Fruit fly (Drosophila melanogaster): ENCODE measurements around the gene PolH.

dm6 chr3L:21979789-21980188, 38.2 kb upstream of the PolH start:
- TF ChIP-seq bab1 (GFP tag; optimal IDR thresholded peaks at IDR 0.05) (no peak), Hr96 (GFP tag; optimal IDR thresholded peaks at IDR 0.05) (no peak), tj (GFP tag; optimal IDR thresholded peaks at IDR 0.05) (no peak), CG12768 (GFP tag; optimal IDR thresholded peaks at IDR 0.05) (no peak), Crg-1 (GFP tag; optimal IDR thresholded peaks at IDR 0.05) (no peak), CG1620 (GFP tag; optimal IDR thresholded peaks at IDR 0.05) (no peak), CG5204 (GFP tag; optimal IDR thresholded peaks at IDR 0.05) (no peak), kay (GFP tag; ENCODE audit: borderline replicate concordance) (no peak), CG11617 (GFP tag; optimal IDR thresholded peaks at IDR 0.05) (no peak), pad (GFP tag; optimal IDR thresholded peaks at IDR 0.05) (no peak), cic (GFP tag; optimal IDR thresholded peaks at IDR 0.05) (no peak), CG33017 (tag; optimal IDR thresholded peaks at IDR 0.05) (no peak), toe (GFP tag; optimal IDR thresholded peaks at IDR 0.05) (no peak), Clk (GFP tag; optimal IDR thresholded peaks at IDR 0.05) (no peak)
